Worm (Caenorhabditis elegans) whole organism, L4 larva: ENCODE results near the gene let-92.
A peak's percentile ranks its signal among the peaks of the same experiment; 100 is the strongest.

Experiments
- F37D6.2 ChIP-seq: sonication (generic microtip); optimal IDR thresholded peaks from 2 replicates; lab custom pipeline; 2016; ENCODE audit warnings: mild to moderate bottlenecking, missing genetic modification characterization, missing compliant biosample characterization
- F44E2.7 ChIP-seq: fragments of 200-800 bp; sonication (Bioruptor generic); IDR thresholded peaks from 2 replicates; pipeline ENCODE4 v2.1.2; 2022; ENCODE audit warnings: missing genetic modification characterization, missing compliant biosample characterization
- T26A8.4 ChIP-seq: fragments of 200-800 bp; sonication (Bioruptor generic); IDR thresholded peaks from 2 replicates; pipeline ENCODE4 v1.3.6; 2022; ENCODE audit warnings: missing genetic modification characterization, missing compliant biosample characterization
- Y5F2A.4 ChIP-seq: fragments of 200-800 bp; sonication (Bioruptor generic); optimal IDR thresholded peaks from 2 replicates; lab custom pipeline; 2018; ENCODE audit warnings: mild to moderate bottlenecking, missing genetic modification characterization, missing compliant biosample characterization
- ZK337.2 ChIP-seq: fragments of 200-800 bp; sonication (Bioruptor generic); IDR thresholded peaks from 2 replicates; pipeline ENCODE4 v1.3.6; 2022; ENCODE audit warnings: missing genetic modification reagents, missing genetic modification characterization, missing compliant biosample characterization
- aha-1 ChIP-seq: fragments of 150-350 bp; peaks from one replicate; lab custom pipeline; 2014; ENCODE audit warnings: missing biosample characterization, missing genetic modification characterization
- ceh-20 ChIP-seq: fragments of 200-800 bp; sonication (Bioruptor generic); IDR thresholded peaks from 2 replicates; pipeline ENCODE4 v1.3.6; 2022; ENCODE audit warnings: missing genetic modification reagents, missing genetic modification characterization, missing compliant biosample characterization
- ceh-44 ChIP-seq: fragments of 200-800 bp; sonication (Bioruptor generic); IDR thresholded peaks from 2 replicates; pipeline ENCODE4 v1.3.6; 2022; ENCODE audit warnings: missing genetic modification reagents, missing genetic modification characterization, missing compliant biosample characterization
- ceh-62 ChIP-seq: sonication (generic microtip); optimal IDR thresholded peaks from 2 replicates; lab custom pipeline; 2017; ENCODE audit warnings: missing biosample characterization, missing genetic modification characterization
- ctbp-1 ChIP-seq: fragments of 200-800 bp; sonication (Bioruptor generic); IDR thresholded peaks from 2 replicates; pipeline ENCODE4 v1.3.6; 2022; ENCODE audit warnings: missing genetic modification reagents, missing genetic modification characterization, missing compliant biosample characterization
- daf-12 ChIP-seq: fragments of 150-350 bp; optimal IDR thresholded peaks from 2 replicates; lab custom pipeline; 2014; ENCODE audit warnings: missing biosample characterization, missing genetic modification reagents, missing genetic modification characterization
- daf-16 ChIP-seq, 3 experiments: sonication (generic microtip); optimal IDR thresholded peaks; 2 replicates each; lab custom pipeline; 2016 to 2017; ENCODE audit warnings: missing genetic modification characterization in 3 of 3, missing genetic modification reagents in 3 of 3, mild to moderate bottlenecking in 2 of 3, missing compliant biosample characterization in 2 of 3, missing biosample characterization in 1 of 3, moderate library complexity in 1 of 3
- dmd-6 ChIP-seq: fragments of 200-800 bp; sonication (Bioruptor generic); IDR thresholded peaks from 2 replicates; pipeline ENCODE4 v1.3.6; 2022; ENCODE audit warnings: missing genetic modification reagents, missing genetic modification characterization, missing compliant biosample characterization
- dmd-8 ChIP-seq: fragments of 200-800 bp; sonication (Bioruptor generic); IDR thresholded peaks from 2 replicates; pipeline ENCODE4 v1.3.6; 2022; ENCODE audit warnings: missing genetic modification characterization, missing compliant biosample characterization
- dpl-1 ChIP-seq: fragments of 150-350 bp; optimal IDR thresholded peaks from 2 replicates; lab custom pipeline; 2014; ENCODE audit warnings: missing biosample characterization, missing genetic modification reagents, missing genetic modification characterization
- dve-1 ChIP-seq: sonication (generic microtip); optimal IDR thresholded peaks from 2 replicates; lab custom pipeline; 2017; ENCODE audit warnings: antibody characterized with exemption, mild to moderate bottlenecking, missing genetic modification characterization, missing compliant biosample characterization; ENCODE audit not compliant: insufficient read depth
- egl-43 ChIP-seq: fragments of 200-800 bp; sonication (Bioruptor generic); IDR thresholded peaks from 2 replicates; pipeline ENCODE4 v1.3.6; 2022; ENCODE audit warnings: missing genetic modification reagents, missing genetic modification characterization, missing compliant biosample characterization
- fkh-10 ChIP-seq: fragments of 150-350 bp; optimal IDR thresholded peaks from 2 replicates; lab custom pipeline; 2014; ENCODE audit warnings: missing biosample characterization, missing genetic modification reagents, missing genetic modification characterization
- fos-1 ChIP-seq: fragments of 150-350 bp; optimal IDR thresholded peaks from 2 replicates; lab custom pipeline; 2014; ENCODE audit warnings: missing biosample characterization, missing genetic modification characterization
- hif-1 ChIP-seq, 2 experiments: sonication (generic microtip); optimal IDR thresholded peaks; 2 replicates each; lab custom pipeline; 2016 to 2017; ENCODE audit warnings: missing compliant biosample characterization in 2 of 2, missing genetic modification characterization in 2 of 2, missing genetic modification reagents in 2 of 2, missing genotype in 2 of 2, mild to moderate bottlenecking in 1 of 2
- hlh-11 ChIP-seq: fragments of 200-800 bp; sonication (Bioruptor generic); optimal IDR thresholded peaks from 2 replicates; lab custom pipeline; 2018; ENCODE audit warnings: mild to moderate bottlenecking, missing genetic modification characterization, missing compliant biosample characterization
- hlh-30 ChIP-seq: sonication (generic microtip); optimal IDR thresholded peaks from 2 replicates; lab custom pipeline; 2017; ENCODE audit warnings: antibody characterized with exemption, mild to moderate bottlenecking, missing genetic modification characterization, missing compliant biosample characterization; ENCODE audit not compliant: insufficient read depth
- hmg-1.1 ChIP-seq: fragments of 200-800 bp; sonication (Bioruptor generic); IDR thresholded peaks from 2 replicates; pipeline ENCODE4 v1.3.6; 2022; ENCODE audit warnings: missing genetic modification reagents, missing genetic modification characterization, missing compliant biosample characterization
- jun-1 ChIP-seq: fragments of 150-350 bp; optimal IDR thresholded peaks from 2 replicates; lab custom pipeline; 2014; ENCODE audit warnings: missing biosample characterization, missing genetic modification reagents, missing genetic modification characterization
- lin-13 ChIP-seq: fragments of 150-350 bp; optimal IDR thresholded peaks from 2 replicates; lab custom pipeline; 2014; ENCODE audit warnings: missing biosample characterization, missing genetic modification reagents, missing genetic modification characterization
- lin-15B ChIP-seq: fragments of 150-350 bp; sonication (generic microtip); optimal IDR thresholded peaks from 3 replicates; lab custom pipeline; 2014; ENCODE audit warnings: missing biosample characterization, missing genetic modification characterization
- lin-38 ChIP-seq: fragments of 200-800 bp; sonication (Bioruptor generic); IDR thresholded peaks from 2 replicates; pipeline ENCODE4 v1.3.6; 2022; ENCODE audit warnings: missing genetic modification reagents, missing genetic modification characterization, missing compliant biosample characterization
- lsy-2 ChIP-seq, 2 experiments: fragments of 150-350 bp in 1 of 2; sonication (generic microtip) in 1 of 2; optimal IDR thresholded peaks; 2 replicates each; lab custom pipeline; 2014 to 2017; ENCODE audit warnings: missing biosample characterization in 2 of 2, missing genetic modification characterization in 2 of 2
- madf-9 ChIP-seq: fragments of 200-800 bp; sonication (Bioruptor generic); conservative IDR thresholded peaks from 2 replicates; pipeline ENCODE4 v1.3.6; 2022; ENCODE audit warnings: missing genetic modification reagents, missing genetic modification characterization, missing compliant biosample characterization
- mdl-1 ChIP-seq, 2 experiments: fragments of 150-350 bp in 1 of 2; sonication (generic microtip) in 1 of 2; optimal IDR thresholded peaks; 2 replicates each; lab custom pipeline; 2014 to 2017; ENCODE audit warnings: missing biosample characterization in 2 of 2, missing genetic modification characterization in 2 of 2
- mep-1 ChIP-seq: fragments of 150-350 bp; sonication (generic microtip); optimal IDR thresholded peaks from 3 replicates; lab custom pipeline; 2014; ENCODE audit warnings: missing biosample characterization, missing genetic modification characterization
- mes-2 ChIP-seq: sonication (generic microtip); optimal IDR thresholded peaks from 2 replicates; lab custom pipeline; 2016; ENCODE audit warnings: missing genotype, mild to moderate bottlenecking, missing genetic modification characterization, missing compliant biosample characterization; ENCODE audit not compliant: poor library complexity, severe bottlenecking
- mxl-3 ChIP-seq: fragments of 200-800 bp; sonication (Bioruptor generic); optimal IDR thresholded peaks from 2 replicates; lab custom pipeline; 2018; ENCODE audit warnings: mild to moderate bottlenecking, missing genetic modification characterization, missing compliant biosample characterization
- nhr-102 ChIP-seq: sonication (generic microtip); optimal IDR thresholded peaks from 2 replicates; lab custom pipeline; 2016; ENCODE audit warnings: mild to moderate bottlenecking, missing genetic modification characterization, moderate library complexity, missing compliant biosample characterization
- nhr-11 ChIP-seq: fragments of 150-350 bp; optimal IDR thresholded peaks from 2 replicates; lab custom pipeline; 2014; ENCODE audit warnings: missing biosample characterization, missing genetic modification characterization
- nhr-28 ChIP-seq: fragments of 150-350 bp; optimal IDR thresholded peaks from 2 replicates; lab custom pipeline; 2014; ENCODE audit warnings: missing biosample characterization, missing genetic modification characterization
- nhr-6 ChIP-seq: fragments of 150-350 bp; optimal IDR thresholded peaks from 2 replicates; lab custom pipeline; 2014; ENCODE audit warnings: missing biosample characterization, missing genetic modification characterization
- nhr-77 ChIP-seq: fragments of 150-350 bp; optimal IDR thresholded peaks from 2 replicates; lab custom pipeline; 2014; ENCODE audit warnings: missing biosample characterization, missing genetic modification characterization
- pha-4 ChIP-seq, 2 experiments: fragments of 150-350 bp in 1 of 2; fragments of 200-800 bp in 1 of 2; sonication (Bioruptor generic) in 1 of 2; IDR thresholded peaks in 1 of 2; optimal IDR thresholded peaks in 1 of 2; 2 replicates each; pipeline versions ENCODE4 v1.3.6 to Lab custom; 2014 to 2022; ENCODE audit warnings: missing genetic modification characterization in 2 of 2, missing genetic modification reagents in 2 of 2, missing biosample characterization in 1 of 2, missing compliant biosample characterization in 1 of 2
- php-3 ChIP-seq: fragments of 200-800 bp; sonication (Bioruptor generic); IDR thresholded peaks from 2 replicates; pipeline ENCODE4 v1.3.6; 2022; ENCODE audit warnings: missing genetic modification reagents, missing genetic modification characterization, missing compliant biosample characterization
- rbr-2 ChIP-seq: sonication (generic microtip); optimal IDR thresholded peaks from 2 replicates; lab custom pipeline; 2016; ENCODE audit warnings: missing genotype, missing genetic modification characterization, missing compliant biosample characterization
- set-16 ChIP-seq: fragments of 200-800 bp; sonication (Bioruptor generic); IDR thresholded peaks from 2 replicates; pipeline ENCODE4 v1.3.6; 2022; ENCODE audit warnings: missing genetic modification reagents, missing genetic modification characterization, missing compliant biosample characterization
- spr-1 ChIP-seq: sonication (generic microtip); optimal IDR thresholded peaks from 2 replicates; lab custom pipeline; 2016; ENCODE audit warnings: mild to moderate bottlenecking, missing genetic modification characterization, missing compliant biosample characterization
- tag-97 ChIP-seq: fragments of 200-800 bp; sonication (Bioruptor generic); IDR thresholded peaks from 2 replicates; pipeline ENCODE4 v1.3.6; 2022; ENCODE audit warnings: missing genetic modification characterization, missing compliant biosample characterization
- tra-1 ChIP-seq: fragments of 200-800 bp; sonication (Bioruptor generic); IDR thresholded peaks from 2 replicates; pipeline ENCODE4 v1.3.6; 2022; ENCODE audit warnings: missing genetic modification reagents, missing genetic modification characterization, missing compliant biosample characterization
- unc-62 ChIP-seq, 3 experiments: fragments of 150-350 bp in 1 of 3; sonication (generic microtip); optimal IDR thresholded peaks in 2 of 3; peaks in 1 of 3; 1 replicate in 1 of 3; 2 replicates in 2 of 3; lab custom pipeline; 2014 to 2017; ENCODE audit warnings: missing biosample characterization in 3 of 3, missing genetic modification characterization in 3 of 3, missing genetic modification reagents in 3 of 3, missing genotype in 1 of 3
- vab-7 ChIP-seq: fragments of 200-800 bp; sonication (Bioruptor generic); IDR thresholded peaks from 2 replicates; pipeline ENCODE4 v1.3.6; 2022; ENCODE audit warnings: missing genetic modification reagents, missing genetic modification characterization, missing compliant biosample characterization
- zip-2 ChIP-seq: fragments of 150-350 bp; optimal IDR thresholded peaks from 2 replicates; lab custom pipeline; 2014; ENCODE audit warnings: missing biosample characterization, missing genetic modification characterization
- ztf-7 ChIP-seq: fragments of 150-350 bp; optimal IDR thresholded peaks from 2 replicates; lab custom pipeline; 2014; ENCODE audit warnings: missing biosample characterization, missing genetic modification characterization

The let-92 gene

DNA sequence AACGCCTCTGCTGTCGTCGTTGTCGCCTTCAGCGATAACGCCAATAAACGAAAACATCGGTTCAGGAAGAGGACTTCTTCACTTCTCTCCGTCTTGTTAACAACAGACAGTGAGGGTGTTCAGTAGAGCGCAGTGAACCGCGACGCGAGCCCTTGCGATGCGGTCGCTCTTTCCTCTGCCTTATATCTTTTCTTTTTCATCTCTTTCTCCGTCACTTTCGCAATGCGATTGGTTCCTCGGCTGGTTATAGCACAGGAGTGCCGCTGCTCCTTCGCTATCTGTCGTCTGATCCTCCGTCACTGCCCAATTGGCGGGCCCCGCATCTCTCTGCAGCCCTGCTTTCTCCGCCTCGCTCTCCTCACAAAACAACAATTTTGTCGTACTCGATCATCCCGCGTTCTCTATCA lies 1.1 kb upstream of the let-92 start:
- peak; percentile 65 for TF ChIP-seq dve-1 (tag; lab: Kevin White, UChicago)
- TF ChIP-seq daf-16 (GFP tag; optimal IDR thresholded peaks at IDR 0.05; lab: Kevin White, UChicago): peak in 1 of 2 experiments; percentile 22
- TF ChIP-seq daf-16 (tag; optimal IDR thresholded peaks at IDR 0.05; lab: Kevin White, UChicago): peak; percentile 21
- no peak for TF ChIP-seq lin-15B (tag; lab: Kevin White, UChicago)
- TF ChIP-seq fkh-10 (GFP tag; lab: Kevin White, UChicago): peak; percentile 83
- TF ChIP-seq egl-43: peak; percentile 69; the same call in 1 of the 2 replicates
- peak; percentile 81 for TF ChIP-seq mep-1
- TF ChIP-seq nhr-6 (tag; lab: Kevin White, UChicago): peak; percentile 24
- no peak for TF ChIP-seq php-3 (GFP tag; lab: Robert Waterston, UW)
- peak; percentile 75 for TF ChIP-seq ceh-20 (GFP tag; lab: Robert Waterston, UW)
- TF ChIP-seq lsy-2 (tag; optimal IDR thresholded peaks at IDR 0.05; lab: Kevin White, UChicago): peak; percentile 55 to 79
- TF ChIP-seq unc-62 (GFP tag; optimal IDR thresholded peaks at IDR 0.05 in 1 of 2; lab: Kevin White, UChicago): peak in 1 of 2 experiments; percentile 83
- TF ChIP-seq unc-62 (tag; optimal IDR thresholded peaks at IDR 0.05; lab: Kevin White, UChicago): no peak
- peak; percentile 66 for TF ChIP-seq lin-38 (GFP tag; lab: Robert Waterston, UW)
- peak; percentile 54; the same call in 1 of the 2 replicates for TF ChIP-seq ctbp-1 (GFP tag; lab: Robert Waterston, UW)
- TF ChIP-seq set-16 (GFP tag; lab: Robert Waterston, UW): peak; percentile 87
- peak; percentile 71 for TF ChIP-seq F37D6.2 (tag; lab: Kevin White, UChicago)
- no peak for TF ChIP-seq fos-1 (tag; lab: Kevin White, UChicago)
- no peak for TF ChIP-seq Y5F2A.4 (GFP tag; lab: Kevin White, UChicago)
- peak; percentile 42 for TF ChIP-seq mxl-3 (GFP tag; lab: Kevin White, UChicago)
- TF ChIP-seq T26A8.4 (GFP tag; lab: Robert Waterston, UW): peak; percentile 38; the same call in 1 of the 2 replicates
- TF ChIP-seq ceh-62 (tag; lab: Kevin White, UChicago): no peak
- 0 out of 2 replicates have a peak, but pooled peaks have one; percentile 46 for TF ChIP-seq madf-9
- TF ChIP-seq mdl-1 (tag; optimal IDR thresholded peaks at IDR 0.05; lab: Kevin White, UChicago): peak; percentile 29 to 54
- TF ChIP-seq jun-1 (tag; lab: Kevin White, UChicago): peak; percentile 36
- TF ChIP-seq hif-1 (tag; optimal IDR thresholded peaks at IDR 0.05; lab: Kevin White, UChicago): peak in 1 of 2 experiments; percentile 56
- peak; percentile 64 for TF ChIP-seq mes-2
- TF ChIP-seq spr-1 (tag; lab: Kevin White, UChicago): peak; percentile 45
- no peak for TF ChIP-seq ZK337.2
- TF ChIP-seq tra-1: 0 out of 2 replicates have a peak, but pooled peaks have one; percentile 28
- peak; percentile 96 for TF ChIP-seq aha-1
- TF ChIP-seq nhr-77: peak; percentile 22
- TF ChIP-seq dpl-1: peak; percentile 19
- no peak for TF ChIP-seq ztf-7
- TF ChIP-seq vab-7 (GFP tag; lab: Robert Waterston, UW): 0 out of 2 replicates have a peak, but pooled peaks have one; percentile 39
- TF ChIP-seq tag-97 (GFP tag; lab: Robert Waterston, UW): no peak
- TF ChIP-seq zip-2 (tag; lab: Kevin White, UChicago): no peak
- no peak for TF ChIP-seq F44E2.7 (GFP tag; lab: Robert Waterston, UW)
- TF ChIP-seq dmd-6 (GFP tag; lab: Robert Waterston, UW): peak; percentile 46
- TF ChIP-seq dmd-8 (GFP tag; lab: Robert Waterston, UW): no peak
- peak; percentile 90 for TF ChIP-seq hmg-1.1
- peak; percentile 32 for TF ChIP-seq nhr-28 (tag; lab: Kevin White, UChicago)
- peak; percentile 73 for TF ChIP-seq nhr-11
- peak; percentile 51; the same call in 1 of the 2 replicates for TF ChIP-seq ceh-44 (GFP tag; lab: Robert Waterston, UW)
- no peak; the same call in 1 of the 2 replicates for TF ChIP-seq pha-4 (GFP tag; IDR thresholded peaks at IDR 0.05; lab: Robert Waterston, UW)
- TF ChIP-seq pha-4 (tag; optimal IDR thresholded peaks at IDR 0.05; lab: Kevin White, UChicago): no peak
- TF ChIP-seq nhr-102: no peak
- peak; percentile 58 for TF ChIP-seq lin-13 (GFP tag; lab: Kevin White, UChicago)
- peak; percentile 61 for TF ChIP-seq hlh-30
- TF ChIP-seq daf-12: no peak
- TF ChIP-seq hlh-11 (tag; lab: Kevin White, UChicago): peak; percentile 78
- peak; percentile 89 for TF ChIP-seq rbr-2
